Worm (Caenorhabditis elegans): ENCODE measurements around the gene T05B9.2.

T05B9.2 gene

ce11 chrII:11237099-11237498, 18.5 kb upstream of the T05B9.2 start, which contains the start of gene fndc-1:
TSS of gene fndc-1 (minus strand) at chrII:11237325.
- no peak for TF ChIP-seq zfh-2 (GFP tag; conservative IDR thresholded peaks at IDR 0.05)
- peak; percentile 35 for TF ChIP-seq F10E7.11 (tag; optimal IDR thresholded peaks at IDR 0.05)
- TF ChIP-seq attf-6 (GFP tag; IDR thresholded peaks at IDR 0.05) = 0 out of 2 replicates have a peak, but pooled peaks have one; percentile 34
- TF ChIP-seq repo-1 (tag; optimal IDR thresholded peaks at IDR 0.05) = no peak
- TF ChIP-seq B0336.3 (GFP tag; IDR thresholded peaks at IDR 0.05) = peak; percentile 53; the same call in 1 of the 2 replicates
- TF ChIP-seq madf-6 (GFP tag; IDR thresholded peaks at IDR 0.05) = peak; percentile 65; the same call in 1 of the 2 replicates
- no peak for TF ChIP-seq zim-3 (tag; optimal IDR thresholded peaks at IDR 0.05)
- TF ChIP-seq unc-62 (GFP tag; optimal IDR thresholded peaks at IDR 0.05) = no peak
- no peak for TF ChIP-seq chd-7 (tag; optimal IDR thresholded peaks at IDR 0.05)
- TF ChIP-seq C17E4.6 (GFP tag; IDR thresholded peaks at IDR 0.05) = 0 out of 2 replicates have a peak, but pooled peaks have one; percentile 25
- TF ChIP-seq snpc-3.4 (tag; optimal IDR thresholded peaks at IDR 0.05) = no peak
- no peak for TF ChIP-seq lsl-1 (GFP tag; optimal IDR thresholded peaks at IDR 0.05)
- TF ChIP-seq aptf-3 (GFP tag; IDR thresholded peaks at IDR 0.05) = no peak
- TF ChIP-seq D2030.7 (GFP tag; IDR thresholded peaks at IDR 0.05) = no peak
- no peak for TF ChIP-seq pbrm-1 (GFP tag; IDR thresholded peaks at IDR 0.05)
- TF ChIP-seq him-1 (tag; optimal IDR thresholded peaks at IDR 0.05) = no peak
- no peak for TF ChIP-seq cebp-1 (GFP tag; IDR thresholded peaks at IDR 0.05)
- peak; percentile 33 for TF ChIP-seq cebp-1 (tag; optimal IDR thresholded peaks at IDR 0.05)
- no peak for TF ChIP-seq nhr-27 (tag; optimal IDR thresholded peaks at IDR 0.05)
- TF ChIP-seq let-526 (GFP tag; IDR thresholded peaks at IDR 0.05) = no peak
- TF ChIP-seq Y79H2A.3 (GFP tag; conservative IDR thresholded peaks at IDR 0.05) = no peak
- peak; percentile 9; the same call in 1 of the 2 replicates for TF ChIP-seq lag-1 (GFP tag; IDR thresholded peaks at IDR 0.05)
- no peak for TF ChIP-seq B0261.1 (tag; optimal IDR thresholded peaks at IDR 0.05)
- TF ChIP-seq egl-18 (GFP tag; IDR thresholded peaks at IDR 0.05) = no peak
- TF ChIP-seq lir-1 (GFP tag; conservative IDR thresholded peaks at IDR 0.05) = no peak
- TF ChIP-seq Y95B8A.8 (GFP tag; IDR thresholded peaks at IDR 0.05) = peak; percentile 42; the same call in 1 of the 2 replicates
- TF ChIP-seq F57A8.1 (GFP tag; optimal IDR thresholded peaks at IDR 0.05) = no peak
- TF ChIP-seq F33H1.4 (GFP tag; IDR thresholded peaks at IDR 0.05) = no peak; the same call in 1 of the 2 replicates
- no peak for TF ChIP-seq F52B5.7 (tag; optimal IDR thresholded peaks at IDR 0.05)
- no peak for TF ChIP-seq mxl-1 (tag; optimal IDR thresholded peaks at IDR 0.05)
- TF ChIP-seq let-607 (tag; optimal IDR thresholded peaks at IDR 0.05) = no peak
- TF ChIP-seq madf-8 (GFP tag; conservative IDR thresholded peaks at IDR 0.05) = peak; percentile 14; the same call in 1 of the 2 replicates
- TF ChIP-seq hlh-12 (tag; optimal IDR thresholded peaks at IDR 0.05) = no peak
- TF ChIP-seq die-1 (tag; optimal IDR thresholded peaks at IDR 0.05) = no peak
- TF ChIP-seq hmg-1.2 (GFP tag; IDR thresholded peaks at IDR 0.05) = peak; percentile 8; the same call in 1 of the 2 replicates
- TF ChIP-seq xnd-1 (tag; optimal IDR thresholded peaks at IDR 0.05) = peak; percentile 13
- no peak for TF ChIP-seq dpl-1 (GFP tag; optimal IDR thresholded peaks at IDR 0.05)
- TF ChIP-seq atf-7 (tag; optimal IDR thresholded peaks at IDR 0.05) = peak; percentile 23
- no peak for TF ChIP-seq ztf-22 (GFP tag; optimal IDR thresholded peaks at IDR 0.05)
- TF ChIP-seq F22D6.2 (tag; optimal IDR thresholded peaks at IDR 0.05) = no peak
- peak; percentile 30 for TF ChIP-seq snpc-1.3 (tag; optimal IDR thresholded peaks at IDR 0.05; ENCODE audit: insufficient read depth)
- no peak for TF ChIP-seq Y56A3A.18 (GFP tag; IDR thresholded peaks at IDR 0.05)
- TF ChIP-seq nhr-90 (tag; optimal IDR thresholded peaks at IDR 0.05) = no peak
- TF ChIP-seq cebp-2 (GFP tag; IDR thresholded peaks at IDR 0.05) = no peak
- TF ChIP-seq B0019.2 (GFP tag; conservative IDR thresholded peaks at IDR 0.05) = no peak
- TF ChIP-seq madf-3 (GFP tag; IDR thresholded peaks at IDR 0.05) = peak; percentile 57
- TF ChIP-seq lin-54 (GFP tag; optimal IDR thresholded peaks at IDR 0.05) = peak; percentile 44
- 0 out of 2 replicates have a peak, but pooled peaks have one; percentile 12 for TF ChIP-seq ekl-4 (GFP tag; IDR thresholded peaks at IDR 0.05)
- TF ChIP-seq Y53G8AR.9 (GFP tag; conservative IDR thresholded peaks at IDR 0.05) = peak; percentile 70
